Worm (Caenorhabditis elegans) whole organism, dauer: ENCODE measurements around the gene usp-46.

Experiments
- unc-62 ChIP-seq: sonication (generic microtip); optimal IDR thresholded peaks from 2 replicates; lab custom pipeline; 2017; ENCODE audit warnings: missing biosample characterization, missing genetic modification reagents, missing genetic modification characterization

Gene usp-46

DNA sequence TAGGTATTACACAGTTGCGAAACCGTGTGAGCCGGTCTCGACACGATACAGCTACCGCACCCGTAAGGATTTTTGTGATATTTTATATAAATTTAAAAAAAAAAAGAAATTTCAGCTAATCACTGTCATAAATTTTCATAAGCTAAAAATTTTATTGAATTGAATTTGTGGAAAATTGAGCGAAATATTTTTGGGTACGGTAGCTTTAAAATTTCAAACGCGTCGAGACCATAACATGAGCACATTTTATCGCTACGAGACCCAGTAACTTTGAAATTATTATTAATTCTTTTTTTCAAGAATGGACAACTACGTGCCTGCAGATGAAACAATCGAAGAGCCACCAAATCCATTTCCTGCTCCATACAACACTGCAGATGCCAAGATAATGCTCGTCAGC, 36.7 kb downstream of the usp-46 start, which contains the start of gene ZK632.14:
ZK632.14 (plus strand) TSS at position 301 of the 400 bp plus-strand sequence.
- TF ChIP-seq unc-62 (GFP tag; lab: Kevin White, UChicago): no peak

ce11 chrIII:9817087-9817612, 40.7 kb downstream of the usp-46 start, which contains the start of gene cnx-1:
cnx-1 (minus strand) TSS chrIII:9817137.
- TF ChIP-seq unc-62 (GFP tag; lab: Kevin White, UChicago): no peak

DNA sequence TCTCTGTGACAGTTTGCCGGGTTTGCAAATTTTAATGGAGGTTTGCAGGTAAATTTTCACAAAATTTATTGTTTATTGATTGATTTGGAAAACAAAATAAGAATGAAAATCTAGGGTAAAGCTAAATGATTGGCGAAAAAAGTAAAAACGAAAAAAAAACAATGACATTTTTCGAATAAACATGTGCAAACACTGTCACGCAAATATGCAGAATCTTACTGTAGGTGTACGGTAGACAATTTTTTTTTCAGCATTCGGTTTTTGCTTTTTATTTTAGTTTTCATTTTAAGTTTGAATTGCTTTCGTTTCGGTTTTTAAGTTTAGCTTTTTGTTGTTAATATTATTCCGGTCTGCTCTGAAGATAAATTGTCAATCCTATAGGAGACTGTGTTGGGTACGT, 41.5 kb downstream of the usp-46 start:
- TF ChIP-seq unc-62 (GFP tag; lab: Kevin White, UChicago): no peak

- TF ChIP-seq unc-62 (GFP tag; lab: Kevin White, UChicago): no peak
Observed at ce11 chrIII:9818763-9819162, 42.3 kb downstream of the usp-46 start, which contains the start of gene panl-3. panl-3 (plus strand) TSS chrIII:9819056.

DNA sequence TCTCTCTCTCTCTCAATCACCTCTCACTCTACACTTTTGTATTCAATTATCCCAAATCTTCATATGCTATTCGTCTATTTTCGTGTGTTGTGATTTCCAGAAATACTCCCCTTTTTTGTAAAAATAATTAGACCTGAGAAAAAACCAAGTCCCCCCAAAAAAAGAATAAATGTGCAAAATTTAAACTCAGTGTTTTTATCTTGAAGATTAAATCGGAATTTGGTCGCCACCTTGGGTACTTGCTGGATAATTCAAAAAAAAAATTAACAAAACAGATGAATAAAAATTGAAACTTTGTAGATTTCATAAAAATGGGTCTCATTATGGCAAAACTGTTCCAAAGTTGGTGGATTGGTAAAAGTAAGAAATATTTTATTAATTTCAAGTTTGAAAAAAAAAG, 46.5 kb downstream of the usp-46 start, which contains the start of gene arl-5:
arl-5 (plus strand) TSS at position 301 of the 400 bp plus-strand sequence.
- no peak for TF ChIP-seq unc-62 (GFP tag; lab: Kevin White, UChicago)

- no peak for TF ChIP-seq unc-62 (GFP tag; lab: Kevin White, UChicago)
Observed at ce11 chrIII:9823748-9824147, 47.3 kb downstream of the usp-46 start.

DNA sequence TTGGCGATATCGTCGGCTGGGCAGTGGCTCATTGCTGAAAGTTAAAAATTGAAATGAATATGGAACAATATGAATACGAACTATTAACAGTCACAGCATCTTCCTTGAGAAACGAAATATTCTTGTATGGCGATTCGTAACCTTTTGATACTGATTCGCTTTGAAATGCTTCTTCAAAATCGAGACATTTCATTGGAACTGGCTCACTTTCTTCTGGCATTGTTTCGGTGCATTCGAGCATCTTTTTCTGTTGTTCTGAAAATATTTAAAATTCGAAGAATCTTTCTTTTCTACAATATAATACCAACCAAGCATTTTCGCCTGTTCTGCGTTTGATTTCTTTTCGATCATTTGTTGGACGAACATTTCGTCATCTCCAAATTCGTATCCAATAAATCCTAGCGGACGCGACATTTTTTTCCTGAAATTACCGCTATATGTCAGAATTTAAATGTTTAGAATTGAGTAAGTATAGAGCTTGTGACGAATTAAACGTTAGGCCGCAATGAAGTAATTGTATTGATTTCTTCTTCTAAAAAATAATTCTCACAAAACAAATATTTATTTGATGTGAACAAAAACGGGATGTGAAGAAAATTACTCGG, 48.0 kb downstream of the usp-46 start, which contains the start of gene lin-52:
lin-52 (minus strand) TSS at position 421 of the 605 bp plus-strand sequence.
- TF ChIP-seq unc-62 (GFP tag; lab: Kevin White, UChicago): no peak

ce11 chrIII:9825073-9825828, 48.8 kb downstream of the usp-46 start, which contains the start of gene ZK632.9:
ZK632.9 (minus strand) TSS chrIII:9825432.
- no peak for TF ChIP-seq unc-62 (GFP tag; lab: Kevin White, UChicago)

DNA sequence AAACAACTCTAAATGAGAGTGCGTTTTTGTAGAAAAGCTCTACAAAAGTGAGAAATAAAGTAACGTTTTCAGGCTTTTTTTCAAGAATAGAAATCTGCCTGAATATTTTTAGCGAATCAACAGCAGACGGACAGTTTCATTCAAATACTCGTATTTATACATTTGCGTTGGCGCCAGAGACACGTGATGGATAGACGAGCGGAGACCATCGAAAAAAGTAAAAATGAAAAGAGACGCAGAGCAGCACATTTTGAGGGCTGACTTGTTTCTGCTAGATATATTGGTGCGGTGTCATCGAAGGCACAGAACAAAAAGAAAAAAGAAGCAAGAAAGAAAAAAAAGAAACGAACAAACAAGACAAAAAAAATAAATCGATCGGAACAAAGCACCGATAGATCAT, 49.6 kb downstream of the usp-46 start:
- no peak for TF ChIP-seq unc-62 (GFP tag; lab: Kevin White, UChicago)

DNA sequence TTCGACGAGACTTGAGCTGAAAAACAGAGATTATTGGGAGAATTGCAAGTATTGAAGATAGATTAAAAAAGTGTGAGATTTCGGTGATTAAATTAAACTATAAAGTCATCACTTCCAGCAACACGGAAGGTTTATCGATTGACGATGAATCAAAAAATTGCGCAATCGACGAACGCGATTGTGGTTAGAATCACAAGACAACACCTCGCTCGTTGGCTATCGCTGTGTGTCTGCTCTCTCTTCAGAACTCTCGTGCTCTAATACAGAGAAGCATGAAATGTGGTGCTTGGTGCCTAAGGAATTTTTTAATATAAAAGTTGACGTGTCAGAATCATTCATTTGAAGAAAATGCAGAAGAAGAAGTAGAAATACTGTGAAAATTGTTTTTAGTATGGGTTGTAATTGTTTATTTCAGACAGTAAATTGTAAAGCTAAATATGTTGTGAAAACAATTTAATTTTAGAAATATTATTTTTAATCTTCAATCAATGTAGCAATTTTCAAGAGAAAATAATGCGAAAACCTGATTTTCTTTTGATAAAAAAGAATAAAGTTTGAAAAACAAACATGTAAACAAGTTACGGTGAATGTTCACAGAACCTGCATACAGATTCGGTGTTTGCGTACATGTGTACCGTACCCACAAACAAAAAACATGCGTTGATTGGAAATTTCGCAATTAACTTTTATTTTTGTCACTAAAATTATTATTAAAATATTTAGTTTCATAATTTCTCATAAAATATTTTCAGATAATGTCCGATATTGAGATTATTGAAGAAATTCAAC, 50.9 kb downstream of the usp-46 start, which contains the start of the genes ZK632.10 and ZK632.11:
ZK632.10 (minus strand) TSS at position 560 of the 789 bp plus-strand sequence.
ZK632.11 (plus strand) TSS at position 753 of the 789 bp plus-strand sequence.
- TF ChIP-seq unc-62 (GFP tag; lab: Kevin White, UChicago): no peak
